Fruit fly (Drosophila melanogaster) whole organism, embryonic: ENCODE measurements around the gene Prp18.

Source experiments
- Ada2b ChIP-seq: fragments of 200-800 bp; sonication (Bioruptor generic); IDR thresholded peaks from 2 replicates; pipeline ENCODE4 v1.3.6; 2022; ENCODE audit warnings: missing biosample characterization, missing genetic modification characterization
- Adf1 ChIP-seq: fragments of 200-800 bp; sonication (Bioruptor generic); IDR thresholded peaks from 2 replicates; pipeline ENCODE4 v1.3.6; 2022; ENCODE audit warnings: missing biosample characterization, missing genetic modification characterization
- Bgb ChIP-seq: fragments of 200-800 bp; sonication (Bioruptor generic); IDR thresholded peaks from 2 replicates; pipeline ENCODE4 v1.3.6; 2022; ENCODE audit warnings: missing biosample characterization, missing genetic modification characterization; ENCODE audit not compliant: partially characterized antibody
- CG10267 ChIP-seq: fragments of 200-800 bp; sonication (Bioruptor generic); optimal IDR thresholded peaks from 2 replicates; lab custom pipeline; 2018; ENCODE audit warnings: missing biosample characterization, mild to moderate bottlenecking, missing genetic modification characterization, moderate library complexity
- CG10366 ChIP-seq: fragments of 200-800 bp; sonication (Bioruptor generic); IDR thresholded peaks from 2 replicates; pipeline ENCODE4 v1.3.6; 2022; ENCODE audit warnings: missing biosample characterization, missing genetic modification characterization
- CG10654 ChIP-seq: fragments of 200-800 bp; sonication (Bioruptor generic); optimal IDR thresholded peaks from 2 replicates; lab custom pipeline; 2016; ENCODE audit warnings: missing biosample characterization, missing genetic modification characterization
- CG12104 ChIP-seq: fragments of 200-800 bp; sonication (Bioruptor generic); optimal IDR thresholded peaks from 3 replicates; lab custom pipeline; 2016; ENCODE audit warnings: missing biosample characterization, missing genetic modification characterization
- CG14965 ChIP-seq: fragments of 200-800 bp; sonication (Bioruptor generic); optimal IDR thresholded peaks from 2 replicates; lab custom pipeline; 2016; ENCODE audit warnings: missing biosample characterization, missing genetic modification characterization, borderline replicate concordance
- CG1647 ChIP-seq: fragments of 200-800 bp; sonication (Bioruptor generic); optimal IDR thresholded peaks from 3 replicates; lab custom pipeline; 2016; ENCODE audit warnings: missing biosample characterization, missing genetic modification characterization
- CG17361 ChIP-seq: fragments of 200-800 bp; sonication (Bioruptor generic); IDR thresholded peaks from 3 replicates; pipeline ENCODE4 v1.3.6; 2022; ENCODE audit warnings: missing biosample characterization, missing genetic modification characterization
- CG17385 ChIP-seq: fragments of 200-800 bp; sonication (Bioruptor generic); optimal IDR thresholded peaks from 3 replicates; lab custom pipeline; 2018; ENCODE audit warnings: missing biosample characterization, mild to moderate bottlenecking, missing genetic modification characterization
- CG18262 ChIP-seq: fragments of 200-800 bp; optimal IDR thresholded peaks from 3 replicates; lab custom pipeline; 2019; ENCODE audit warnings: missing biosample characterization, mild to moderate bottlenecking, missing genetic modification characterization, moderate library complexity
- CG2129 ChIP-seq: fragments of 200-800 bp; sonication (Bioruptor generic); IDR thresholded peaks from 2 replicates; pipeline ENCODE4 v1.3.6; 2022; ENCODE audit warnings: missing biosample characterization, missing genetic modification characterization; ENCODE audit not compliant: partially characterized antibody
- CG3163 ChIP-seq: fragments of 200-800 bp; sonication (Bioruptor generic); optimal IDR thresholded peaks from 3 replicates; lab custom pipeline; 2016; ENCODE audit warnings: missing biosample characterization, missing genetic modification characterization
- CG34376 ChIP-seq: fragments of 200-800 bp; sonication (Bioruptor generic); optimal IDR thresholded peaks from 2 replicates; lab custom pipeline; 2018; ENCODE audit warnings: missing biosample characterization, mild to moderate bottlenecking, missing genetic modification characterization
- CG34422 ChIP-seq: fragments of 200-800 bp; sonication (Bioruptor generic); IDR thresholded peaks from 3 replicates; pipeline ENCODE4 v1.3.6; 2022; ENCODE audit warnings: missing biosample characterization, missing genetic modification characterization
- CG4282 ChIP-seq: fragments of 200-800 bp; sonication (Bioruptor generic); optimal IDR thresholded peaks from 2 replicates; lab custom pipeline; 2016; ENCODE audit warnings: missing biosample characterization, missing genetic modification characterization
- CG6791 ChIP-seq: fragments of 200-800 bp; sonication (Bioruptor generic); IDR thresholded peaks from 3 replicates; pipeline ENCODE4 v1.3.6; 2022; ENCODE audit warnings: missing biosample characterization, missing genetic modification characterization; ENCODE audit not compliant: partially characterized antibody
- CG7839 ChIP-seq: fragments of 200-800 bp; sonication (Bioruptor generic); optimal IDR thresholded peaks from 3 replicates; lab custom pipeline; 2018; ENCODE audit warnings: missing biosample characterization, mild to moderate bottlenecking, missing genetic modification characterization, moderate library complexity
- CG7963 ChIP-seq: fragments of 200-800 bp; sonication (Bioruptor generic); IDR thresholded peaks from 3 replicates; pipeline ENCODE4 v1.3.6; 2022; ENCODE audit warnings: missing biosample characterization, missing genetic modification characterization; ENCODE audit not compliant: partially characterized antibody
- CG8359 ChIP-seq: fragments of 200-800 bp; sonication (Bioruptor generic); optimal IDR thresholded peaks from 2 replicates; lab custom pipeline; 2017; ENCODE audit warnings: missing biosample characterization, mild to moderate bottlenecking, missing genetic modification characterization, borderline replicate concordance
- CG8765 ChIP-seq: fragments of 200-800 bp; sonication (Bioruptor generic); IDR thresholded peaks from 2 replicates; pipeline ENCODE4 v1.3.6; 2022; ENCODE audit warnings: missing biosample characterization, missing genetic modification characterization
- CG9817 ChIP-seq: fragments of 200-800 bp; sonication (Bioruptor generic); optimal IDR thresholded peaks from 2 replicates; lab custom pipeline; 2018; ENCODE audit warnings: missing biosample characterization, mild to moderate bottlenecking, missing genetic modification characterization, moderate library complexity
- Camta ChIP-seq: fragments of 200-800 bp; sonication (Bioruptor generic); optimal IDR thresholded peaks from 2 replicates; lab custom pipeline; 2016; ENCODE audit warnings: missing biosample characterization, missing genetic modification characterization
- D19B ChIP-seq: fragments of 200-800 bp; sonication (Bioruptor generic); optimal IDR thresholded peaks from 2 replicates; lab custom pipeline; 2017; ENCODE audit warnings: missing biosample characterization, mild to moderate bottlenecking, missing genetic modification characterization
- Deaf1 ChIP-seq: fragments of 200-800 bp; optimal IDR thresholded peaks from 3 replicates; lab custom pipeline; 2019; ENCODE audit warnings: missing biosample characterization, mild to moderate bottlenecking, missing genetic modification characterization, moderate library complexity
- Dek ChIP-seq: fragments of 200-800 bp; sonication (Bioruptor generic); optimal IDR thresholded peaks from 3 replicates; lab custom pipeline; 2019; ENCODE audit warnings: missing biosample characterization, mild to moderate bottlenecking, missing genetic modification characterization, moderate library complexity
- Dp ChIP-seq: fragments of 200-800 bp; sonication (Bioruptor generic); optimal IDR thresholded peaks from 2 replicates; lab custom pipeline; 2018; ENCODE audit warnings: missing biosample characterization, mild to moderate bottlenecking, missing genetic modification characterization, moderate library complexity
- E2f1 ChIP-seq: fragments of 200-800 bp; sonication (Bioruptor generic); IDR thresholded peaks from 2 replicates; pipeline ENCODE4 v1.3.6; 2022; ENCODE audit warnings: missing biosample characterization, missing genetic modification characterization
- Fer1 ChIP-seq: fragments of 200-800 bp; sonication (Bioruptor generic); optimal IDR thresholded peaks from 2 replicates; lab custom pipeline; 2017; ENCODE audit warnings: missing biosample characterization, mild to moderate bottlenecking, missing genetic modification characterization
- GATAe ChIP-seq: fragments of 200-800 bp; sonication (Bioruptor generic); conservative IDR thresholded peaks from 2 replicates; pipeline ENCODE4 v1.3.6; 2022; ENCODE audit warnings: missing biosample characterization, missing genetic modification characterization
- HmgD ChIP-seq: fragments of 200-800 bp; sonication (Bioruptor generic); optimal IDR thresholded peaks from 3 replicates; lab custom pipeline; 2016; ENCODE audit warnings: missing biosample characterization, missing genetic modification characterization
- MBD-R2 ChIP-seq: fragments of 200-800 bp; sonication (Bioruptor generic); IDR thresholded peaks from 2 replicates; pipeline ENCODE4 v1.3.6; 2022; ENCODE audit warnings: missing biosample characterization, missing genetic modification characterization
- NC2α ChIP-seq: fragments of 200-800 bp; sonication (Bioruptor generic); optimal IDR thresholded peaks from 2 replicates; lab custom pipeline; 2016; ENCODE audit warnings: missing biosample characterization, missing genetic modification characterization
- Sry-β ChIP-seq: fragments of 200-800 bp; sonication (Bioruptor generic); optimal IDR thresholded peaks from 2 replicates; lab custom pipeline; 2018; ENCODE audit warnings: missing biosample characterization, mild to moderate bottlenecking, missing genetic modification characterization, moderate library complexity
- Ssrp ChIP-seq: fragments of 200-800 bp; sonication (Bioruptor generic); optimal IDR thresholded peaks from 2 replicates; lab custom pipeline; 2018; ENCODE audit warnings: missing biosample characterization, mild to moderate bottlenecking, missing genetic modification characterization, moderate library complexity
- Taf1 ChIP-seq: fragments of 200-800 bp; sonication (Bioruptor generic); IDR thresholded peaks from 2 replicates; pipeline ENCODE4 v1.3.6; 2022; ENCODE audit warnings: missing biosample characterization, missing genetic modification characterization
- br ChIP-seq: fragments of >200 bp; optimal IDR thresholded peaks from 2 replicates; lab custom pipeline; 2017
- chinmo ChIP-seq: fragments of 200-800 bp; sonication (Bioruptor generic); IDR thresholded peaks from 4 replicates; pipeline ENCODE4 v1.3.6; 2022; ENCODE audit warnings: missing biosample characterization, missing genetic modification characterization; ENCODE audit not compliant: partially characterized antibody
- ci ChIP-seq: fragments of 200-800 bp; sonication (Bioruptor generic); IDR thresholded peaks from 3 replicates; pipeline ENCODE4 v1.3.6; 2022; ENCODE audit warnings: missing biosample characterization, missing genetic modification characterization
- croc ChIP-seq: fragments of 200-800 bp; sonication (Bioruptor generic); conservative IDR thresholded peaks from 3 replicates; pipeline ENCODE4 v1.3.6; 2022; ENCODE audit warnings: missing biosample characterization, missing genetic modification characterization
- dan ChIP-seq: fragments of 200-800 bp; sonication (Bioruptor generic); IDR thresholded peaks from 2 replicates; pipeline ENCODE4 v1.3.6; 2022; ENCODE audit warnings: missing biosample characterization, missing genetic modification characterization
- dati ChIP-seq: fragments of 200-800 bp; sonication (Bioruptor generic); IDR thresholded peaks from 2 replicates; pipeline ENCODE4 v1.3.6; 2022; ENCODE audit warnings: missing biosample characterization, missing genetic modification characterization
- fru ChIP-seq: fragments of >200 bp; optimal IDR thresholded peaks from 2 replicates; lab custom pipeline; 2017
- knrl ChIP-seq: fragments of 200-800 bp; sonication (Bioruptor generic); IDR thresholded peaks from 3 replicates; pipeline ENCODE4 v1.3.6; 2022; ENCODE audit warnings: missing biosample characterization, missing genetic modification characterization; ENCODE audit not compliant: partially characterized antibody
- lmd ChIP-seq: fragments of 200-800 bp; sonication (Bioruptor generic); IDR thresholded peaks from 2 replicates; pipeline ENCODE4 v1.3.6; 2022; ENCODE audit warnings: missing biosample characterization, missing genetic modification characterization
- oc ChIP-seq: fragments of 200-800 bp; sonication (Bioruptor generic); optimal IDR thresholded peaks from 2 replicates; lab custom pipeline; 2018; ENCODE audit warnings: missing biosample characterization, mild to moderate bottlenecking, missing genetic modification characterization, moderate library complexity
- odd ChIP-seq: fragments of 200-800 bp; sonication (Bioruptor generic); optimal IDR thresholded peaks from 2 replicates; lab custom pipeline; 2017; ENCODE audit warnings: missing biosample characterization, mild to moderate bottlenecking, missing genetic modification characterization
- pros ChIP-seq: fragments of 200-800 bp; sonication (Bioruptor generic); optimal IDR thresholded peaks from 3 replicates; lab custom pipeline; 2019; ENCODE audit warnings: missing biosample characterization, mild to moderate bottlenecking, missing genetic modification characterization, moderate library complexity
- stc ChIP-seq: fragments of 200-800 bp; sonication (Bioruptor generic); IDR thresholded peaks from 2 replicates; pipeline ENCODE4 v1.3.6; 2022; ENCODE audit warnings: missing biosample characterization, missing genetic modification characterization
- tgo ChIP-seq: fragments of 200-800 bp; sonication (Bioruptor generic); IDR thresholded peaks from 3 replicates; pipeline ENCODE4 v1.3.6; 2022; ENCODE audit warnings: missing biosample characterization, missing genetic modification characterization

The Prp18 gene

dm6 chr3R:19023862-19024261 lies 7.2 kb downstream of the Prp18 start, which contains the start of the genes CG6005 and CG14286 (continued):
- TF ChIP-seq CG8765 (GFP tag; lab: Robert Waterston, UW), result no peak
- TF ChIP-seq fru (lab: Kevin White, UChicago), result no peak
- TF ChIP-seq Dek (tag; lab: Kevin White, UChicago), result peak; percentile 19
- TF ChIP-seq CG1647 (GFP tag; lab: Kevin White, UChicago), result peak; percentile 49
- peak; percentile 98 for TF ChIP-seq CG17385 (GFP tag; lab: Kevin White, UChicago)
- no peak for TF ChIP-seq pros
- TF ChIP-seq CG17361, result no peak
- 0 out of 2 replicates have a peak, but pooled peaks have one; percentile 13 for TF ChIP-seq Ada2b (GFP tag; lab: Robert Waterston, UW)
- TF ChIP-seq Sry-β (GFP tag; lab: Kevin White, UChicago), result no peak
- TF ChIP-seq NC2α (GFP tag; lab: Kevin White, UChicago), result no peak
- TF ChIP-seq CG2129 (GFP tag; lab: Robert Waterston, UW), result peak; percentile 42; the same call in 1 of the 2 replicates
- TF ChIP-seq Ssrp, result no peak
- peak; percentile 84 for TF ChIP-seq knrl (GFP tag; lab: Robert Waterston, UW)
- TF ChIP-seq CG10366 (GFP tag; lab: Robert Waterston, UW), result peak; percentile 75
- TF ChIP-seq Adf1 (GFP tag; lab: Robert Waterston, UW), result peak; percentile 28; the same call in 1 of the 2 replicates
- peak; percentile 2 for TF ChIP-seq CG10654
- TF ChIP-seq CG10267, result peak; percentile 23
- TF ChIP-seq Deaf1 (tag; lab: Kevin White, UChicago), result no peak
- TF ChIP-seq CG14965 (GFP tag; lab: Kevin White, UChicago), result no peak
- TF ChIP-seq Bgb (GFP tag; lab: Robert Waterston, UW), result peak; percentile 85
- no peak for TF ChIP-seq CG12104 (GFP tag; lab: Kevin White, UChicago)
- TF ChIP-seq D19B (GFP tag; lab: Kevin White, UChicago), result no peak
- TF ChIP-seq E2f1, result peak; percentile 53
- TF ChIP-seq Dp (GFP tag; lab: Kevin White, UChicago), result peak; percentile 59
- TF ChIP-seq chinmo (GFP tag; lab: Robert Waterston, UW), result peak; percentile 81; the same call in 2 of the 4 replicates
- no peak for TF ChIP-seq oc (tag; lab: Kevin White, UChicago)
- TF ChIP-seq CG8359 (GFP tag; lab: Kevin White, UChicago), result no peak
- TF ChIP-seq dan (GFP tag; lab: Robert Waterston, UW), result no peak
- no peak for TF ChIP-seq odd (GFP tag; lab: Kevin White, UChicago)
- peak; percentile 87 for TF ChIP-seq ci (GFP tag; lab: Robert Waterston, UW)
- peak; percentile 64; the same call in 1 of the 3 replicates for TF ChIP-seq CG7963 (GFP tag; lab: Robert Waterston, UW)
- no peak for TF ChIP-seq HmgD (GFP tag; lab: Kevin White, UChicago)
- TF ChIP-seq br (lab: Kevin White, UChicago), result no peak
- TF ChIP-seq CG7839 (tag; lab: Kevin White, UChicago), result no peak
- peak; percentile 21 for TF ChIP-seq CG4282 (GFP tag; lab: Kevin White, UChicago)
- peak; percentile 36 for TF ChIP-seq CG3163
- peak; percentile 17 for TF ChIP-seq CG34376 (GFP tag; lab: Kevin White, UChicago)
- TF ChIP-seq Taf1 (GFP tag; lab: Robert Waterston, UW), result no peak
- peak; percentile 99 for TF ChIP-seq MBD-R2 (GFP tag; lab: Robert Waterston, UW)
- no peak for TF ChIP-seq GATAe (GFP tag; lab: Robert Waterston, UW)
- TF ChIP-seq dati (GFP tag; lab: Robert Waterston, UW), result 0 out of 2 replicates have a peak, but pooled peaks have one; percentile 50
- TF ChIP-seq CG6791 (GFP tag; lab: Robert Waterston, UW), result peak; percentile 74
- TF ChIP-seq CG9817 (tag; lab: Kevin White, UChicago), result peak; percentile 46
- TF ChIP-seq croc, result no peak; the same call in 2 of the 3 replicates
- TF ChIP-seq stc (GFP tag; lab: Robert Waterston, UW), result 0 out of 2 replicates have a peak, but pooled peaks have one; percentile 32
- TF ChIP-seq tgo (GFP tag; lab: Robert Waterston, UW), result peak; percentile 73
- TF ChIP-seq Fer1, result no peak
- peak; percentile 14 for TF ChIP-seq CG18262
- TF ChIP-seq Camta, result peak; percentile 16
- TF ChIP-seq lmd, result peak; percentile 58; the same call in 1 of the 2 replicates
- peak; percentile 89 for TF ChIP-seq CG34422 (GFP tag; lab: Robert Waterston, UW)
